Worm (Caenorhabditis elegans) whole organism, L4/young adult: ENCODE data around the gene K07H8.5.

Experiments used
- W03F9.2 ChIP-seq: fragments of 150-350 bp; optimal IDR thresholded peaks from 2 replicates; lab custom pipeline; 2014; ENCODE audit warnings: missing biosample characterization, missing genetic modification characterization
- dao-5 ChIP-seq: sonication (generic microtip); optimal IDR thresholded peaks from 2 replicates; lab custom pipeline; 2016; ENCODE audit warnings: missing genotype, missing genetic modification characterization, moderate library complexity, missing compliant biosample characterization
- him-1 ChIP-seq: sonication (generic microtip); optimal IDR thresholded peaks from 2 replicates; lab custom pipeline; 2016; ENCODE audit warnings: missing genotype, missing genetic modification reagents, missing genetic modification characterization, missing compliant biosample characterization

ce11 chrIV:8307408-8307807, 39.3 kb downstream of the K07H8.5 start:
- no peak for TF ChIP-seq him-1 (tag; lab: Kevin White, UChicago)
- no peak for TF ChIP-seq dao-5 (tag; lab: Kevin White, UChicago)
- no peak for TF ChIP-seq W03F9.2 (tag; lab: Kevin White, UChicago)
